Fruit fly (Drosophila melanogaster) whole organism, prepupa: Measurements from ENCODE around the gene CG3091.

Source experiments
- CG6854 ChIP-seq: fragments of 200-800 bp; sonication (Bioruptor generic); optimal IDR thresholded peaks from 2 replicates; lab custom pipeline; 2017; ENCODE audit warnings: missing biosample characterization, mild to moderate bottlenecking, missing genetic modification characterization
- OdsH ChIP-seq: fragments of 200-800 bp; sonication (Bioruptor generic); optimal IDR thresholded peaks from 3 replicates; lab custom pipeline; 2016; ENCODE audit warnings: missing biosample characterization, missing genetic modification characterization
- Smox ChIP-seq: fragments of 200-800 bp; sonication (Bioruptor generic); optimal IDR thresholded peaks from 3 replicates; lab custom pipeline; 2016; ENCODE audit warnings: missing biosample characterization, missing genetic modification characterization

DNA sequence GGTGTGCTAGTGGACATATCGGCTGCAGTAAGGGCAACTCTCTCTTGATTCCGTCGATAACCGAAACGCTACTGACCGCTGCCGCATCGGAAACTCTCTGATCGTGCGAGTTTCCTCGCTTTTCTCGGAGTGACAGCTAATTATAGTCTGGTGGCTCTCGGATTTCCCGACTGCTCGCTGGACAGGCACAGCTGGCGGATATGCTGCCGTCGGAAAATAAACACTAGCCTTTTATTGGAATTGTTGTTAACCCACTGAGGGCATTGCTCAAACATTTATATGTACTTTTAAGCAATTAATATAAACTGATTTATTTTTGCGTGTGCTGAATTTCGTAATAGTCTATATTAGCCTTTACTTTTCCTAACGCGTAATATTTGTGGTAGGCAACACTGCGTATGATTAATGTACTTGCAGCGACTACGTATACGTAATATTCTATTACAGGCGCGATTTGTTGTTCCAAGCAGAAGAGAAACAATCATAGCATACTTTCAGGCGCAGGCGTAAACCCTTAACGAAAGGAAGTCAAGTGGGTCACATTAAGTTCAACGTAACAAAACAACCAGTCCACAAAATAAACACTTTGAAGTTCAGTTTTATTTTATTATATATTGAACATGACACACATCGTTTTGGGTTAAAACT is 40.1 kb downstream of the CG3091 start, which contains the start of gene SmydA-8:
- no peak for TF ChIP-seq OdsH
- no peak for TF ChIP-seq Smox (GFP tag; lab: Kevin White, UChicago)
- TF ChIP-seq CG6854 (GFP tag; lab: Kevin White, UChicago), result no peak
